Fruit fly (Drosophila melanogaster) whole organism, embryonic: ENCODE measurements around the gene CG5235.

Experiments
- BtbVII ChIP-seq: fragments of 200-800 bp; sonication (Bioruptor generic); optimal IDR thresholded peaks from 3 replicates; lab custom pipeline; 2017; ENCODE audit warnings: missing biosample characterization, mild to moderate bottlenecking, missing genetic modification characterization
- CG10565 ChIP-seq: fragments of 200-800 bp; sonication (Bioruptor generic); optimal IDR thresholded peaks from 3 replicates; lab custom pipeline; 2016; ENCODE audit warnings: missing biosample characterization, mild to moderate bottlenecking, missing genetic modification characterization
- CG11093 ChIP-seq: fragments of 200-800 bp; sonication (Bioruptor generic); IDR thresholded peaks from 3 replicates; pipeline ENCODE4 v1.3.6; 2022; ENCODE audit warnings: missing biosample characterization, missing genetic modification characterization
- CG13424 ChIP-seq: fragments of 200-800 bp; sonication (Bioruptor generic); optimal IDR thresholded peaks from 2 replicates; lab custom pipeline; 2019; ENCODE audit warnings: missing biosample characterization, mild to moderate bottlenecking, missing genetic modification characterization, moderate library complexity
- CG13775 ChIP-seq: fragments of 200-800 bp; sonication (Bioruptor generic); optimal IDR thresholded peaks from 3 replicates; lab custom pipeline; 2017; ENCODE audit warnings: missing biosample characterization, mild to moderate bottlenecking, missing genetic modification characterization
- CG14441 ChIP-seq: fragments of 200-800 bp; sonication (Bioruptor generic); IDR thresholded peaks from 2 replicates; pipeline ENCODE4 v1.3.6; 2022; ENCODE audit warnings: missing biosample characterization, missing genetic modification characterization
- CG15011 ChIP-seq: fragments of 200-800 bp; sonication (Bioruptor generic); optimal IDR thresholded peaks from 3 replicates; lab custom pipeline; 2018; ENCODE audit warnings: missing biosample characterization, mild to moderate bottlenecking, missing genetic modification characterization
- CG15601 ChIP-seq: fragments of 200-800 bp; sonication (Bioruptor generic); optimal IDR thresholded peaks from 3 replicates; lab custom pipeline; 2019; ENCODE audit warnings: missing biosample characterization, mild to moderate bottlenecking, missing genetic modification characterization, moderate library complexity
- CG16779 ChIP-seq: fragments of 200-800 bp; sonication (Bioruptor generic); IDR thresholded peaks from 2 replicates; pipeline ENCODE4 v1.3.6; 2022; ENCODE audit warnings: missing biosample characterization, missing genetic modification characterization
- CG34224 ChIP-seq: fragments of 200-800 bp; sonication (Bioruptor generic); IDR thresholded peaks from 3 replicates; pipeline ENCODE4 v1.3.6; 2022; ENCODE audit warnings: missing biosample characterization, missing genetic modification characterization; ENCODE audit not compliant: partially characterized antibody
- CG34376 ChIP-seq: fragments of 200-800 bp; sonication (Bioruptor generic); optimal IDR thresholded peaks from 2 replicates; lab custom pipeline; 2018; ENCODE audit warnings: missing biosample characterization, mild to moderate bottlenecking, missing genetic modification characterization
- CG3726 ChIP-seq: fragments of 200-800 bp; sonication (Bioruptor generic); IDR thresholded peaks from 3 replicates; pipeline ENCODE4, ENCODE4 v1.3.6; 2022; ENCODE audit warnings: missing biosample characterization, missing genetic modification characterization
- CG42726 ChIP-seq: fragments of 200-800 bp; sonication (Bioruptor generic); IDR thresholded peaks from 2 replicates; pipeline ENCODE4 v1.3.6; 2022; ENCODE audit warnings: missing biosample characterization, missing genetic modification characterization; ENCODE audit not compliant: partially characterized antibody
- CG4360 ChIP-seq: fragments of 200-800 bp; sonication (Bioruptor generic); IDR thresholded peaks from 2 replicates; pipeline ENCODE4 v1.3.6; 2022; ENCODE audit warnings: missing biosample characterization, missing genetic modification characterization
- CG4404 ChIP-seq: fragments of 200-800 bp; sonication (Bioruptor generic); IDR thresholded peaks from 2 replicates; pipeline ENCODE4 v1.3.6; 2022; ENCODE audit warnings: missing biosample characterization, missing genetic modification characterization
- CG6175 ChIP-seq: fragments of 200-800 bp; sonication (Bioruptor generic); IDR thresholded peaks from 3 replicates; pipeline ENCODE4 v1.3.6; 2022; ENCODE audit warnings: missing biosample characterization, missing genetic modification characterization
- CG6689 ChIP-seq: fragments of 200-800 bp; sonication (Bioruptor generic); IDR thresholded peaks from 2 replicates; pipeline ENCODE4 v1.3.6; 2022; ENCODE audit warnings: missing biosample characterization, missing genetic modification characterization
- CG7556 ChIP-seq: fragments of 200-800 bp; sonication (Bioruptor generic); optimal IDR thresholded peaks from 2 replicates; lab custom pipeline; 2017; ENCODE audit warnings: missing biosample characterization, mild to moderate bottlenecking, missing genetic modification characterization
- CG7839 ChIP-seq: fragments of 200-800 bp; sonication (Bioruptor generic); optimal IDR thresholded peaks from 3 replicates; lab custom pipeline; 2018; ENCODE audit warnings: missing biosample characterization, mild to moderate bottlenecking, missing genetic modification characterization, moderate library complexity
- CG7928 ChIP-seq: fragments of 200-800 bp; sonication (Bioruptor generic); optimal IDR thresholded peaks from 2 replicates; lab custom pipeline; 2017; ENCODE audit warnings: missing biosample characterization, mild to moderate bottlenecking, missing genetic modification characterization
- CG9215 ChIP-seq: fragments of 200-800 bp; sonication (Bioruptor generic); IDR thresholded peaks from 2 replicates; pipeline ENCODE4 v1.3.6; 2022; ENCODE audit warnings: missing biosample characterization, missing genetic modification characterization
- CG9609 ChIP-seq: fragments of 200-800 bp; sonication (Bioruptor generic); optimal IDR thresholded peaks from 3 replicates; lab custom pipeline; 2016; ENCODE audit warnings: missing biosample characterization, missing genetic modification characterization
- CrebB ChIP-seq: fragments of 200-800 bp; sonication (Bioruptor generic); optimal IDR thresholded peaks from 3 replicates; lab custom pipeline; 2018; ENCODE audit warnings: missing biosample characterization, mild to moderate bottlenecking, missing genetic modification characterization
- Dll ChIP-seq: fragments of 200-800 bp; sonication (Bioruptor generic); IDR thresholded peaks from 4 replicates; pipeline ENCODE4 v1.3.6; 2022; ENCODE audit warnings: missing biosample characterization, missing genetic modification characterization; ENCODE audit not compliant: partially characterized antibody
- Ets65A ChIP-seq: fragments of 200-800 bp; sonication (Bioruptor generic); peaks from one replicate; lab custom pipeline; 2016; ENCODE audit warnings: missing biosample characterization, missing genetic modification characterization
- HLH4C ChIP-seq: fragments of 200-800 bp; sonication (Bioruptor generic); IDR thresholded peaks from 3 replicates; pipeline ENCODE4 v1.3.6; 2022; ENCODE audit warnings: missing biosample characterization, missing genetic modification characterization; ENCODE audit not compliant: partially characterized antibody
- Hr3 ChIP-seq: fragments of 200-800 bp; sonication (Bioruptor generic); optimal IDR thresholded peaks from 3 replicates; lab custom pipeline; 2016; ENCODE audit warnings: missing biosample characterization, missing genetic modification characterization
- Lim3 ChIP-seq: fragments of 200-800 bp; sonication (Bioruptor generic); IDR thresholded peaks from 2 replicates; pipeline ENCODE4 v1.3.6; 2022; ENCODE audit warnings: missing biosample characterization, missing genetic modification characterization
- Nf-YA ChIP-seq: fragments of 200-800 bp; sonication (Bioruptor generic); IDR thresholded peaks from 2 replicates; pipeline ENCODE4 v1.3.6; 2022; ENCODE audit warnings: missing biosample characterization, missing genetic modification characterization
- Opbp ChIP-seq: fragments of 200-800 bp; sonication (Bioruptor generic); IDR thresholded peaks from 3 replicates; pipeline ENCODE4 v1.3.6; 2022; ENCODE audit warnings: missing biosample characterization, missing genetic modification characterization; ENCODE audit not compliant: partially characterized antibody
- Ravus ChIP-seq: fragments of 200-800 bp; sonication (Bioruptor generic); IDR thresholded peaks from 2 replicates; pipeline ENCODE4 v1.3.6; 2022; ENCODE audit warnings: missing biosample characterization, missing genetic modification characterization
- Rx ChIP-seq: fragments of 200-800 bp; sonication (Bioruptor generic); IDR thresholded peaks from 2 replicates; pipeline ENCODE4 v1.3.6; 2022; ENCODE audit warnings: missing biosample characterization, missing genetic modification characterization
- YL-1 ChIP-seq: fragments of 200-800 bp; sonication (Bioruptor generic); optimal IDR thresholded peaks from 3 replicates; lab custom pipeline; 2017; ENCODE audit warnings: missing biosample characterization, mild to moderate bottlenecking, missing genetic modification characterization
- ac ChIP-seq: fragments of 200-800 bp; sonication (Bioruptor generic); optimal IDR thresholded peaks from 3 replicates; lab custom pipeline; 2017; ENCODE audit warnings: missing biosample characterization, mild to moderate bottlenecking, missing genetic modification characterization
- caup ChIP-seq: fragments of 200-800 bp; sonication (Bioruptor generic); optimal IDR thresholded peaks from 3 replicates; lab custom pipeline; 2017; ENCODE audit warnings: missing biosample characterization, mild to moderate bottlenecking, missing genetic modification characterization, moderate library complexity; ENCODE audit not compliant: severe bottlenecking
- cg ChIP-seq: fragments of 200-800 bp; sonication (Bioruptor generic); optimal IDR thresholded peaks from 3 replicates; lab custom pipeline; 2019; ENCODE audit warnings: missing biosample characterization, mild to moderate bottlenecking, missing genetic modification characterization, moderate library complexity
- dm ChIP-seq: fragments of 200-800 bp; sonication (Bioruptor generic); optimal IDR thresholded peaks from 3 replicates; lab custom pipeline; 2016; ENCODE audit warnings: missing biosample characterization, missing genetic modification characterization
- eyg ChIP-seq: fragments of 200-800 bp; sonication (Bioruptor generic); optimal IDR thresholded peaks from 3 replicates; lab custom pipeline; 2016; ENCODE audit warnings: missing biosample characterization, missing genetic modification characterization
- gro ChIP-seq: fragments of 200-800 bp; sonication (Bioruptor generic); optimal IDR thresholded peaks from 2 replicates; lab custom pipeline; 2016; ENCODE audit warnings: missing biosample characterization, missing genetic modification characterization
- gsb-n ChIP-seq: fragments of 200-800 bp; sonication (Bioruptor generic); optimal IDR thresholded peaks from 3 replicates; lab custom pipeline; 2018; ENCODE audit warnings: missing biosample characterization, mild to moderate bottlenecking, missing genetic modification characterization
- insv ChIP-seq, 2 experiments: fragments of 200-800 bp; sonication (Bioruptor generic); optimal IDR thresholded peaks; 3 replicates each; lab custom pipeline; 2016 to 2018; ENCODE audit warnings: missing biosample characterization in 2 of 2, missing genetic modification characterization in 2 of 2
- knrl ChIP-seq: fragments of 200-800 bp; sonication (Bioruptor generic); IDR thresholded peaks from 3 replicates; pipeline ENCODE4 v1.3.6; 2022; ENCODE audit warnings: missing biosample characterization, missing genetic modification characterization; ENCODE audit not compliant: partially characterized antibody
- lola ChIP-seq, 3 experiments: fragments of >200 bp in 2 of 3; fragments of 200-800 bp in 1 of 3; sonication (Bioruptor generic) in 1 of 3; optimal IDR thresholded peaks; 2 replicates each; lab custom pipeline; 2017 to 2019; ENCODE audit warnings: missing biosample characterization in 3 of 3, missing genetic modification characterization in 3 of 3, mild to moderate bottlenecking in 1 of 3, moderate library complexity in 1 of 3
- mam ChIP-seq: fragments of 200-800 bp; sonication (Bioruptor generic); optimal IDR thresholded peaks from 3 replicates; lab custom pipeline; 2016; ENCODE audit warnings: missing biosample characterization, missing genetic modification characterization
- run ChIP-seq: fragments of 200-800 bp; sonication (Bioruptor generic); optimal IDR thresholded peaks from 3 replicates; lab custom pipeline; 2018; ENCODE audit warnings: missing biosample characterization, mild to moderate bottlenecking, missing genetic modification characterization
- schlank ChIP-seq: fragments of 200-800 bp; sonication (Bioruptor generic); optimal IDR thresholded peaks from 2 replicates; lab custom pipeline; 2018; ENCODE audit warnings: missing biosample characterization, mild to moderate bottlenecking, missing genetic modification characterization
- vnd ChIP-seq: fragments of 200-800 bp; sonication (Bioruptor generic); IDR thresholded peaks from 3 replicates; pipeline ENCODE4 v1.3.6; 2022; ENCODE audit warnings: missing biosample characterization, missing genetic modification characterization; ENCODE audit not compliant: partially characterized antibody
- z ChIP-seq: fragments of 200-800 bp; sonication (Bioruptor generic); IDR thresholded peaks from 3 replicates; pipeline ENCODE4 v1.3.6; 2022; ENCODE audit warnings: missing biosample characterization, missing genetic modification characterization
- zfh2 ChIP-seq: fragments of 200-800 bp; sonication (Bioruptor generic); optimal IDR thresholded peaks from 2 replicates; lab custom pipeline; 2016; ENCODE audit warnings: missing biosample characterization, missing genetic modification characterization

The CG5235 gene

dm6 chr3L:16052145-16053025 is 37.8 kb downstream of the CG5235 start (continued):
- TF ChIP-seq Ravus (GFP tag; lab: Robert Waterston, UW) (no peak), eyg (GFP tag; lab: Kevin White, UChicago) (no peak), Hr3 (GFP tag; lab: Kevin White, UChicago) (no peak), dm (GFP tag; lab: Kevin White, UChicago) (no peak), Opbp (GFP tag; lab: Robert Waterston, UW) (no peak), CG7556 (GFP tag; lab: Kevin White, UChicago) (peak; percentile 11), Lim3 (GFP tag; lab: Robert Waterston, UW) (no peak), CG10565 (GFP tag; lab: Kevin White, UChicago) (no peak), CG6175 (GFP tag; lab: Robert Waterston, UW) (no peak), lola (GFP tag; optimal IDR thresholded peaks at IDR 0.05; lab: Kevin White, UChicago) (peak in 2 of 3 experiments; percentile 71 to 96), insv (GFP tag; optimal IDR thresholded peaks at IDR 0.05; lab: Kevin White, UChicago) (no peak), run (no peak), BtbVII (GFP tag; lab: Kevin White, UChicago) (no peak), CG34376 (GFP tag; lab: Kevin White, UChicago) (peak; percentile 12), Rx (GFP tag; lab: Robert Waterston, UW) (no peak), YL-1 (peak; percentile 12), CG14441 (GFP tag; lab: Robert Waterston, UW) (no peak), CG15011 (GFP tag; lab: Kevin White, UChicago) (peak; percentile 1), gsb-n (tag; lab: Kevin White, UChicago) (no peak), CG4360 (GFP tag; lab: Robert Waterston, UW) (peak; percentile 89), CG7928 (no peak), ac (no peak), HLH4C (GFP tag; lab: Robert Waterston, UW) (no peak), vnd (GFP tag; lab: Robert Waterston, UW) (peak; percentile 57; the same call in 2 of the 3 replicates), gro (GFP tag; lab: Kevin White, UChicago) (no peak), CG16779 (no peak), CG13775 (GFP tag; lab: Kevin White, UChicago) (no peak), CG11093 (no peak), schlank (tag; lab: Kevin White, UChicago) (no peak), CG9609 (GFP tag; lab: Kevin White, UChicago) (no peak), CG7839 (tag; lab: Kevin White, UChicago) (no peak), CG3726 (GFP tag; lab: Robert Waterston, UW) (no peak), cg (GFP tag; lab: Kevin White, UChicago) (peak; percentile 99), CG9215 (GFP tag; lab: Robert Waterston, UW) (no peak), CG34224 (no peak), CG42726 (GFP tag; lab: Robert Waterston, UW) (no peak), Dll (GFP tag; lab: Robert Waterston, UW) (no peak; the same call in 3 of the 4 replicates), Ets65A (GFP tag; lab: Kevin White, UChicago) (no peak), Nf-YA (GFP tag; lab: Robert Waterston, UW) (no peak), knrl (peak; percentile 33; the same call in 2 of the 3 replicates), CrebB (tag; lab: Kevin White, UChicago) (peak; percentile 9), CG15601 (no peak), CG6689 (GFP tag; lab: Robert Waterston, UW) (no peak), z (GFP tag; lab: Robert Waterston, UW) (no peak), CG13424 (tag; lab: Kevin White, UChicago) (no peak), CG4404 (GFP tag; lab: Robert Waterston, UW) (no peak), zfh2 (GFP tag; lab: Kevin White, UChicago) (no peak), caup (no peak), mam (GFP tag; lab: Kevin White, UChicago) (no peak)
